Fruit fly (Drosophila melanogaster): ENCODE results near the gene CG2004.

Gene CG2004

dm6 chrX:8696106-8696595, 18.6 kb downstream of the CG2004 start:
- TF ChIP-seq Ets65A (GFP tag) (peak; percentile 12), CG17385 (GFP tag; optimal IDR thresholded peaks at IDR 0.05) (peak; percentile 7), CoRest (tag; optimal IDR thresholded peaks at IDR 0.05) (peak; percentile 15), mirr (GFP tag; optimal IDR thresholded peaks at IDR 0.05) (no peak), phol (tag; optimal IDR thresholded peaks at IDR 0.05) (peak; percentile 85), D19A (tag; optimal IDR thresholded peaks at IDR 0.05) (no peak), inv (GFP tag; IDR thresholded peaks at IDR 0.05; ENCODE audit: partially characterized antibody) (no peak), Trl (optimal IDR thresholded peaks at IDR 0.05) (peak in 1 of 2 experiments; percentile 10), Trl (GFP tag; optimal IDR thresholded peaks at IDR 0.05) (no peak), CG7271 (tag; optimal IDR thresholded peaks at IDR 0.05) (no peak), CG1832 (GFP tag; optimal IDR thresholded peaks at IDR 0.05) (peak; percentile 7), Sox100B (GFP tag; optimal IDR thresholded peaks at IDR 0.05) (no peak), CG11093 (GFP tag; IDR thresholded peaks at IDR 0.05) (no peak), crol (GFP tag; IDR thresholded peaks at IDR 0.05) (peak; percentile 40), zfh2 (GFP tag; optimal IDR thresholded peaks at IDR 0.05) (no peak), CG6689 (GFP tag; IDR thresholded peaks at IDR 0.05) (no peak), ems (GFP tag; optimal IDR thresholded peaks at IDR 0.05) (no peak), croc (GFP tag; conservative IDR thresholded peaks at IDR 0.05) (no peak), Atf6 (GFP tag; IDR thresholded peaks at IDR 0.05) (no peak), CG10321 (GFP tag; IDR thresholded peaks at IDR 0.05) (0 out of 2 replicates have a peak, but pooled peaks have one; percentile 26), seq (GFP tag; IDR thresholded peaks at IDR 0.05) (peak; percentile 38; the same call in 1 of the 2 replicates), Nf-YC (tag; optimal IDR thresholded peaks at IDR 0.05) (peak; percentile 95), Scr (GFP tag; IDR thresholded peaks at IDR 0.05; ENCODE audit: partially characterized antibody) (no peak), Dref (GFP tag; IDR thresholded peaks at IDR 0.05) (no peak), CG9609 (GFP tag; optimal IDR thresholded peaks at IDR 0.05) (no peak), Six4 (GFP tag; optimal IDR thresholded peaks at IDR 0.05) (no peak), vfl (GFP tag; optimal IDR thresholded peaks at IDR 0.05) (no peak), dmrt11E (tag; optimal IDR thresholded peaks at IDR 0.05) (no peak), Ptx1 (GFP tag; IDR thresholded peaks at IDR 0.05) (no peak), CG7928 (GFP tag; optimal IDR thresholded peaks at IDR 0.05) (no peak), CG3163 (GFP tag; optimal IDR thresholded peaks at IDR 0.05) (no peak), oc (tag; optimal IDR thresholded peaks at IDR 0.05) (no peak), Nf-YA (GFP tag; IDR thresholded peaks at IDR 0.05) (0 out of 2 replicates have a peak, but pooled peaks have one; percentile 34), Nf-YB (GFP tag; optimal IDR thresholded peaks at IDR 0.05) (peak; percentile 92), CG1602 (GFP tag; optimal IDR thresholded peaks at IDR 0.05) (no peak), vnd (GFP tag; IDR thresholded peaks at IDR 0.05; ENCODE audit: partially characterized antibody) (no peak), CG11456 (GFP tag; IDR thresholded peaks at IDR 0.05) (no peak), CG11723 (GFP tag; optimal IDR thresholded peaks at IDR 0.05) (no peak), lilli (GFP tag; optimal IDR thresholded peaks at IDR 0.05) (no peak), C15 (GFP tag; IDR thresholded peaks at IDR 0.05) (no peak), sr (GFP tag; IDR thresholded peaks at IDR 0.05) (no peak), pho (GFP tag; optimal IDR thresholded peaks at IDR 0.05) (no peak), Hmr (GFP tag; optimal IDR thresholded peaks at IDR 0.05) (no peak), tll (GFP tag; optimal IDR thresholded peaks at IDR 0.05) (no peak), CG9727 (GFP tag; optimal IDR thresholded peaks at IDR 0.05) (no peak), salm (tag; optimal IDR thresholded peaks at IDR 0.05) (no peak), dysf (GFP tag; IDR thresholded peaks at IDR 0.05) (no peak), cg (GFP tag; optimal IDR thresholded peaks at IDR 0.05) (peak; percentile 59), CG8944 (GFP tag; optimal IDR thresholded peaks at IDR 0.05) (no peak)

Measured in whole organism, embryonic.